Worm (Caenorhabditis elegans): ENCODE results near the gene C03B1.6.
A peak's percentile ranks its signal among the peaks of the same experiment; 100 is the strongest.

The C03B1.6 gene

DNA sequence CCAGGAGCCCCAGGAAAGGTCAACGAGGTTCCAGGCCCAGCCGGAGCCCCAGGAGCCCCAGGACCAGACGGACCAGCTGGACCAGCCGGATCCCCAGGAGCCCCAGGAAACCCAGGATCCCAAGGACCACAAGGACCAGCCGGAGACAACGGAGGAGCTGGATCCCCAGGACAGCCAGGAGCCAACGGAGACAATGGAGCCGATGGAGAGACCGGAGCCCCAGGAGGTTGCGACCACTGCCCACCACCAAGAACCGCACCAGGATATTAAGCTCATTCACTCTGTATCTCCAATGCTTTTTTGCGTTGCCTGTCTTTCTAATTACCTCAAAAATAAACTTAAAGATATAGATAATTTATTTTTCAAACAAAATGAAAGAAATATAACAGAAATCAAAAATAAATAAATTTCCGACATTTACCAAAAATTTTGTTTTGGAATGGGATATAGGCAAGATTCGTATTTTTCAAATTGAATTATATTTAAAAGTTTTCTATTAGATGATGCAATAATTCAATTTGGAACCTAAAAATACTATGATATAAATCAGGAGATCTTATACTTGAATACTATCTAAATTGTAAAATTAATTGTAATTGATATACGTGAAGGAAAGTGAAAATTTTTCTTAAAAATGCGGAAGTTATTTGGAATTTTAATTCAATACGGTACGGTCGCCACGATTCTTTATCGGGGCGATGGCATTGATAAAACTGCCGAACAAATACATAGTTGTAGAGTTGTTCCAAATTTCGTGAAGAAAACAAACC lies 25.8 kb upstream of the C03B1.6 start:
- TF ChIP-seq nhr-25 (tag; optimal IDR thresholded peaks at IDR 0.05) (peak; percentile 64), blmp-1 (tag; optimal IDR thresholded peaks at IDR 0.05; ENCODE audit: insufficient read depth) (peak; percentile 61), Y55F3AM.14 (GFP tag; optimal IDR thresholded peaks at IDR 0.05) (peak; percentile 44), nhr-10 (tag; optimal IDR thresholded peaks at IDR 0.05) (peak; percentile 19)

DNA sequence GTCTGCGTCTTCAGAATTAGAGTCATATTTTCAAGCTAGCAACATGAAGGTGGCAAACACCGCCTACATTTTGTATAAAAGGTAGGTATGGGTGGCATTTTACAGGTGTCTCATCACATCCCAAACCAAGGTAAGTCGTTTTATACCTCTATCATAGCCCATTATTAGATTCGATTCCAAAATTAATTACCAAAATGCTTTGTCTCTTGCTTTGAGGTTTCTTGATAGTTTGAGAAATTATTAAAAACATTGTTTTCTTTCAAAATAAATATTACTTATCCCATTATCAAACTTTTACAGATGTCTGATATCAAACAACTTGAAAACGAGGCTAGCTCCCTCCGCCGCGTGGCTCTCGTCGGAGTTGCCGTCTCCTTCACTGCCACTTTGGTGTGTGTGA lies 24.0 kb upstream of the C03B1.6 start, which contains the start of gene col-168:
TSS of gene col-168 (plus strand) at position 301 of the 400 bp plus-strand sequence.
- no peak for TF ChIP-seq sem-4 (tag; optimal IDR thresholded peaks at IDR 0.05)

DNA sequence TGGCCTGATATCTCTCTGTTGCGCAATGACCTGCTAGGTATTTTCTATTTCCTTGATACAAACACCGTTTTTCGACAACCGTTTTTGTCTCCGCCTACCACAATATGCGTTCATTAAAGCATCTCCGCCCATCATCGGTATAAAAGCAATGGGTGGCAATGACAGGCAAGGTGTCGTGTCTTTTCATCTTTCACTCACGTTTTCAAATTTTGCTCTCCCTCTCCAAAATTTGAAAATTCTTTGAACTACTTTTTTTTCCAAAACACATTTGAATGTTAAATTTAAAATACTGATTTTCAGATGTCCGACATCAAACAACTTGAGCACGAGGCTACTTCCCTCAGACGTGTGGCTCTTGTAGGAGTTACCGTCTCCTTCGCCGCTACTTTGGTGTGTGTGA lies 21.3 kb upstream of the C03B1.6 start, which contains the start of gene col-169:
TSS of gene col-169 (plus strand) at position 301 of the 400 bp plus-strand sequence.
- TF ChIP-seq sem-4 (tag; optimal IDR thresholded peaks at IDR 0.05) = no peak
- TF ChIP-seq ZK546.5 (tag; optimal IDR thresholded peaks at IDR 0.05) = no peak
- no peak for TF ChIP-seq lsy-2 (tag; optimal IDR thresholded peaks at IDR 0.05)
- no peak for TF ChIP-seq elt-3 (tag; optimal IDR thresholded peaks at IDR 0.05)
- no peak for TF ChIP-seq sma-3 (GFP tag; optimal IDR thresholded peaks at IDR 0.05)
- no peak for TF ChIP-seq unc-62 (GFP tag; optimal IDR thresholded peaks at IDR 0.05)
- TF ChIP-seq ztf-1 (GFP tag; conservative IDR thresholded peaks at IDR 0.05) = no peak
- TF ChIP-seq aly-2 (tag; optimal IDR thresholded peaks at IDR 0.05) = no peak

DNA sequence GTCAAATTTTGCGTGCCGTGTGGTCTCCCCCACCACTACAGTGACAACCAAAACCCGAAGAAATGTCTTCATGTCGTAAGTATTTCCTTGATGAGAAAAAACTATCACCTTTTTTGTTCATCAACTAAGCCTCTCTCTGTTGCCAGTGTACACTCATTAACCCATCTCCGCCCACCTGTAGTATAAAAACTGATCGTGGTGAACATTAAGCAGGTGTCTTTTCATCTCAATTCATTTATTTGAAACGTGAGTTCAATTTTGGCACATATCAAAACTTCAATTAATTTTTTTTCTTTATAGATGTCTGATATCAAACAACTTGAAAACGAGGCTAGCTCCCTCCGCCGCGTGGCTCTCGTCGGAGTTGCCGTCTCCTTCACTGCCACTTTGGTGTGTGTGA lies 18.7 kb upstream of the C03B1.6 start, which contains the start of gene col-170:
TSS of gene col-170 (plus strand) at position 301 of the 400 bp plus-strand sequence.
- no peak for TF ChIP-seq lin-13 (GFP tag; optimal IDR thresholded peaks at IDR 0.05)
- TF ChIP-seq sma-9 (GFP tag; optimal IDR thresholded peaks at IDR 0.05) = no peak
- TF ChIP-seq sma-9 (tag; optimal IDR thresholded peaks at IDR 0.05) = no peak
- TF ChIP-seq C34F6.9 (tag; optimal IDR thresholded peaks at IDR 0.05) = no peak
- no peak for TF ChIP-seq zag-1 (tag; optimal IDR thresholded peaks at IDR 0.05)
- TF ChIP-seq nhr-6 (tag; optimal IDR thresholded peaks at IDR 0.05) = no peak
- no peak for TF ChIP-seq lin-11 (tag; optimal IDR thresholded peaks at IDR 0.05)
- TF ChIP-seq ZK546.5 (tag; optimal IDR thresholded peaks at IDR 0.05) = no peak
- TF ChIP-seq mab-5 (tag; optimal IDR thresholded peaks at IDR 0.05) = no peak

DNA sequence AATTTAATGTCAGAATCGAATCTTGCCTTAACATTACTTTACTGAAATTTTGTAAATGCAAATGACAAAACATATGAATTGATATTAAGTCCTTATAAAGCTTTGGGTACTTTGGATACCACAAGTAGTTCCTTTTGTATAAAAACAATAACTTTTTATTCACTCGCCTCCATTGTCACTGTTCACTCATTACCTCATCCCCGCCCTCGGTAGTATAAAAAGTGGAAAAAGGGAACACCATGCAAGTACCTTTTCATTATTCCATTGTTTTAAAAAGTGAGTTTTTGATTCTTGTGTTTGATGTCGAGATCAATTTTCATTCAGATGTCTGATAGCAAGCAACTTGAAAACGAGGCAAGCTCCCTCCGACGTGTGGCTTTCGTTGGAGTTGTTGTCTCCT lies 16.1 kb upstream of the C03B1.6 start, which contains the start of gene col-171:
TSS of gene col-171 (plus strand) at position 301 of the 400 bp plus-strand sequence.
- TF ChIP-seq sma-3 (GFP tag; optimal IDR thresholded peaks at IDR 0.05) = no peak
- TF ChIP-seq sma-9 (GFP tag; optimal IDR thresholded peaks at IDR 0.05) = no peak
- TF ChIP-seq sma-9 (tag; optimal IDR thresholded peaks at IDR 0.05) = no peak
- no peak for TF ChIP-seq sem-4 (tag; optimal IDR thresholded peaks at IDR 0.05)

ce11 chrX:6334602-6335001 lies 15.5 kb upstream of the C03B1.6 start:
- TF ChIP-seq ztf-1 (GFP tag; conservative IDR thresholded peaks at IDR 0.05) (0 out of 2 replicates have a peak, but pooled peaks have one; percentile 76), unc-62 (GFP tag; optimal IDR thresholded peaks at IDR 0.05) (no peak), lsy-2 (tag; optimal IDR thresholded peaks at IDR 0.05) (no peak), sma-3 (GFP tag; optimal IDR thresholded peaks at IDR 0.05) (no peak)

- TF ChIP-seq ZK546.5 (tag; optimal IDR thresholded peaks at IDR 0.05) = no peak
- no peak for TF ChIP-seq lsy-2 (tag; optimal IDR thresholded peaks at IDR 0.05)
- no peak for TF ChIP-seq Y55F3AM.14 (GFP tag; optimal IDR thresholded peaks at IDR 0.05)
Measured at ce11 chrX:6337338-6337737, 12.8 kb upstream of the C03B1.6 start.

DNA sequence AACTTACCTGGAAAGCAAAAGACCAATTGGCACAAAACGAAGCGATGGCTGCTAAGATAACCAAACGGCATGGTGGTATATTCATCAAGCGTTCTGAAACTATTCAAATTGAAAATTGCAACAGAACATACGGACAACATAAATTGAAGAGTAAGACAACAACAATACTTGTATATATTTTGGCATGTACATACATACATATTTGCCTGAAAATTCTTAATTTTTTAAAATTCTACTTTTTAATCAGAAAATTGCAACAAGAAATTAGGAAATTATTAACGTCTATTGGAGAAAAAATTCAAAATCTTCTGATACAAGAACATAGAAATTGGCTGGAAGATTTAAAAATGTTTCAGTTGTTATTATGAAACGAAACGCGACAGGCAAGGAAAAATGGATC lies 12.2 kb upstream of the C03B1.6 start, which contains the start of gene C03B1.13:
TSS of gene C03B1.13 (minus strand) at position 101 of the 400 bp plus-strand sequence.
- TF ChIP-seq skn-1 (tag; optimal IDR thresholded peaks at IDR 0.05) (no peak), dmd-4 (tag; optimal IDR thresholded peaks at IDR 0.05) (no peak), gmeb-1 (tag; optimal IDR thresholded peaks at IDR 0.05) (no peak), ceh-16 (tag; optimal IDR thresholded peaks at IDR 0.05) (no peak), R02D3.7 (tag; optimal IDR thresholded peaks at IDR 0.05) (no peak), C34F6.9 (tag; optimal IDR thresholded peaks at IDR 0.05) (no peak), egl-27 (tag; optimal IDR thresholded peaks at IDR 0.05) (no peak), aly-2 (tag; optimal IDR thresholded peaks at IDR 0.05) (no peak), unc-55 (GFP tag; optimal IDR thresholded peaks at IDR 0.05) (no peak), Y55F3AM.14 (GFP tag; optimal IDR thresholded peaks at IDR 0.05) (no peak)
